Worm (Caenorhabditis elegans) whole organism, late embryonic: Measurements from ENCODE around the gene K12G11.6.

ENCODE experiments used
- C08G9.2 ChIP-seq: sonication (generic microtip); optimal IDR thresholded peaks from 2 replicates; lab custom pipeline; 2016; ENCODE audit warnings: mild to moderate bottlenecking, missing genetic modification characterization, moderate library complexity, missing compliant biosample characterization
- F13H6.1 ChIP-seq: sonication (generic microtip); optimal IDR thresholded peaks from 2 replicates; lab custom pipeline; 2016; ENCODE audit warnings: missing genetic modification characterization, missing compliant biosample characterization
- K02D7.2 ChIP-seq: sonication (generic microtip); optimal IDR thresholded peaks from 2 replicates; lab custom pipeline; 2017; ENCODE audit warnings: mild to moderate bottlenecking, missing genetic modification characterization, missing compliant biosample characterization
- T23F11.4 ChIP-seq: fragments of 200-800 bp; sonication (Bioruptor generic); optimal IDR thresholded peaks from 2 replicates; lab custom pipeline; 2018; ENCODE audit warnings: mild to moderate bottlenecking, missing genetic modification characterization, missing compliant biosample characterization
- Y22D7AL.16 ChIP-seq: sonication (generic microtip); optimal IDR thresholded peaks from 2 replicates; lab custom pipeline; 2016; ENCODE audit warnings: missing genetic modification characterization, missing compliant biosample characterization
- ceh-14 ChIP-seq: sonication (generic microtip); optimal IDR thresholded peaks from 2 replicates; lab custom pipeline; 2016; ENCODE audit warnings: missing genotype, missing genetic modification characterization, missing compliant biosample characterization
- ceh-18 ChIP-seq: sonication (generic microtip); optimal IDR thresholded peaks from 2 replicates; lab custom pipeline; 2016; ENCODE audit warnings: missing genetic modification characterization, missing compliant biosample characterization
- ceh-2 ChIP-seq: sonication (generic microtip); optimal IDR thresholded peaks from 2 replicates; lab custom pipeline; 2016; ENCODE audit warnings: missing genotype, missing genetic modification characterization, missing compliant biosample characterization
- ceh-22 ChIP-seq: sonication (generic microtip); optimal IDR thresholded peaks from 2 replicates; lab custom pipeline; 2017; ENCODE audit warnings: missing biosample characterization, missing genetic modification characterization
- ceh-24 ChIP-seq: sonication (generic microtip); optimal IDR thresholded peaks from 2 replicates; lab custom pipeline; 2016; ENCODE audit warnings: mild to moderate bottlenecking, missing genetic modification characterization, missing compliant biosample characterization
- ceh-30 ChIP-seq: fragments of 150-350 bp; optimal IDR thresholded peaks from 2 replicates; lab custom pipeline; 2014; ENCODE audit warnings: missing biosample characterization, missing genetic modification characterization
- ceh-34 ChIP-seq: sonication (generic microtip); optimal IDR thresholded peaks from 2 replicates; lab custom pipeline; 2016; ENCODE audit warnings: mild to moderate bottlenecking, missing genetic modification characterization, missing compliant biosample characterization
- ceh-6 ChIP-seq: fragments of 200-800 bp; sonication (Bioruptor generic); optimal IDR thresholded peaks from 2 replicates; lab custom pipeline; 2018; ENCODE audit warnings: mild to moderate bottlenecking, missing genetic modification characterization, missing compliant biosample characterization
- ceh-9 ChIP-seq: sonication (generic microtip); optimal IDR thresholded peaks from 2 replicates; lab custom pipeline; 2016; ENCODE audit warnings: mild to moderate bottlenecking, missing genetic modification characterization, inconsistent platforms, missing compliant biosample characterization
- dmd-4 ChIP-seq: sonication (generic microtip); optimal IDR thresholded peaks from 2 replicates; lab custom pipeline; 2016; ENCODE audit warnings: borderline replicate concordance, missing genetic modification characterization, missing compliant biosample characterization
- dve-1 ChIP-seq: sonication (generic microtip); optimal IDR thresholded peaks from 2 replicates; lab custom pipeline; 2017; ENCODE audit warnings: antibody characterized with exemption, mild to moderate bottlenecking, missing genetic modification characterization, missing compliant biosample characterization
- elt-2 ChIP-seq: sonication (generic microtip); optimal IDR thresholded peaks from 2 replicates; lab custom pipeline; 2016; ENCODE audit warnings: missing genetic modification reagents, missing genetic modification characterization, missing compliant biosample characterization
- ets-4 ChIP-seq: sonication (generic microtip); optimal IDR thresholded peaks from 2 replicates; lab custom pipeline; 2016; ENCODE audit warnings: missing genetic modification characterization, missing compliant biosample characterization
- eyg-1 ChIP-seq: sonication (generic microtip); optimal IDR thresholded peaks from 2 replicates; lab custom pipeline; 2016; ENCODE audit warnings: missing genotype, missing genetic modification characterization, missing compliant biosample characterization
- fkh-10 ChIP-seq: fragments of 150-350 bp; optimal IDR thresholded peaks from 2 replicates; lab custom pipeline; 2014; ENCODE audit warnings: missing biosample characterization, missing genetic modification reagents, missing genetic modification characterization
- fkh-6 ChIP-seq: sonication (generic microtip); optimal IDR thresholded peaks from 2 replicates; lab custom pipeline; 2016; ENCODE audit warnings: missing genetic modification characterization, missing compliant biosample characterization
- hlh-30 ChIP-seq: sonication (generic microtip); optimal IDR thresholded peaks from 2 replicates; lab custom pipeline; 2017; ENCODE audit warnings: antibody characterized with exemption, missing genetic modification characterization, missing compliant biosample characterization; ENCODE audit not compliant: insufficient read depth
- hlh-6 ChIP-seq: sonication (generic microtip); optimal IDR thresholded peaks from 2 replicates; lab custom pipeline; 2016; ENCODE audit warnings: missing genotype, missing genetic modification characterization, missing compliant biosample characterization
- madf-2 ChIP-seq: sonication (generic microtip); optimal IDR thresholded peaks from 2 replicates; lab custom pipeline; 2017; ENCODE audit warnings: missing genetic modification characterization, missing compliant biosample characterization
- mec-3 ChIP-seq: sonication (generic microtip); optimal IDR thresholded peaks from 2 replicates; lab custom pipeline; 2016; ENCODE audit warnings: borderline replicate concordance, missing genetic modification characterization, missing compliant biosample characterization
- odd-2 ChIP-seq: sonication (generic microtip); optimal IDR thresholded peaks from 2 replicates; lab custom pipeline; 2017; ENCODE audit warnings: antibody characterized with exemption, mild to moderate bottlenecking, missing genetic modification characterization, missing compliant biosample characterization
- pat-9 ChIP-seq: fragments of 200-800 bp; sonication (Bioruptor generic); optimal IDR thresholded peaks from 2 replicates; lab custom pipeline; 2018; ENCODE audit warnings: mild to moderate bottlenecking, missing genetic modification characterization, moderate library complexity, missing compliant biosample characterization
- pax-1 ChIP-seq: fragments of 150-350 bp; optimal IDR thresholded peaks from 2 replicates; lab custom pipeline; 2014; ENCODE audit warnings: missing biosample characterization, missing genetic modification characterization
- pha-2 ChIP-seq: sonication (generic microtip); optimal IDR thresholded peaks from 2 replicates; lab custom pipeline; 2017; ENCODE audit warnings: mild to moderate bottlenecking, missing genetic modification characterization, missing compliant biosample characterization
- sdc-2 ChIP-seq: sonication (generic microtip); optimal IDR thresholded peaks from 2 replicates; lab custom pipeline; 2016; ENCODE audit warnings: missing genotype, missing genetic modification characterization, missing compliant biosample characterization
- syd-9 ChIP-seq: sonication (generic microtip); optimal IDR thresholded peaks from 2 replicates; lab custom pipeline; 2016; ENCODE audit warnings: mild to moderate bottlenecking, missing genetic modification characterization, moderate library complexity, missing compliant biosample characterization
- tbx-2 ChIP-seq: sonication (generic microtip); optimal IDR thresholded peaks from 2 replicates; lab custom pipeline; 2016; ENCODE audit warnings: missing genetic modification characterization, missing compliant biosample characterization
- ttx-3 ChIP-seq: sonication (generic microtip); optimal IDR thresholded peaks from 2 replicates; lab custom pipeline; 2016; ENCODE audit warnings: missing genetic modification reagents, missing genetic modification characterization, missing compliant biosample characterization
- unc-86 ChIP-seq: sonication (generic microtip); optimal IDR thresholded peaks from 2 replicates; lab custom pipeline; 2016; ENCODE audit warnings: missing genetic modification characterization, missing compliant biosample characterization
- zip-5 ChIP-seq: sonication (generic microtip); optimal IDR thresholded peaks from 2 replicates; lab custom pipeline; 2016; ENCODE audit warnings: missing genetic modification characterization, missing compliant biosample characterization

The K12G11.6 gene

ce11 chrV:11933196-11934028 lies 39.3 kb downstream of the K12G11.6 start, which contains the start of the genes aman-2 and F58H1.3 (continued):
- peak; percentile 89 for TF ChIP-seq elt-2 (tag; lab: Kevin White, UChicago)
- no peak for TF ChIP-seq mec-3 (tag; lab: Kevin White, UChicago)
- TF ChIP-seq C08G9.2, result peak; percentile 72
- no peak for TF ChIP-seq T23F11.4
- TF ChIP-seq ceh-6 (GFP tag; lab: Kevin White, UChicago), result no peak
- no peak for TF ChIP-seq ceh-24
- peak; percentile 38 for TF ChIP-seq ceh-18
- no peak for TF ChIP-seq syd-9
- TF ChIP-seq pat-9 (tag; lab: Kevin White, UChicago), result no peak
- TF ChIP-seq F13H6.1 (tag; lab: Kevin White, UChicago), result no peak
- TF ChIP-seq odd-2 (tag; lab: Kevin White, UChicago), result no peak
- TF ChIP-seq hlh-30 (tag; lab: Kevin White, UChicago), result no peak
- TF ChIP-seq sdc-2 (tag; lab: Kevin White, UChicago), result no peak
- peak; percentile 81 for TF ChIP-seq ets-4 (tag; lab: Kevin White, UChicago)
- peak; percentile 86 for TF ChIP-seq ceh-14
- no peak for TF ChIP-seq dmd-4 (tag; lab: Kevin White, UChicago)
- TF ChIP-seq tbx-2 (tag; lab: Kevin White, UChicago), result peak; percentile 89
- TF ChIP-seq, all 69 proteins: peak for 27

- TF ChIP-seq ceh-18 (no peak), ceh-22 (tag; lab: Kevin White, UChicago) (no peak), ceh-6 (GFP tag; lab: Kevin White, UChicago) (no peak), hlh-6 (tag; lab: Kevin White, UChicago) (no peak), fkh-10 (GFP tag; lab: Kevin White, UChicago) (no peak), unc-86 (tag; lab: Kevin White, UChicago) (no peak), sdc-2 (tag; lab: Kevin White, UChicago) (no peak), ceh-34 (tag; lab: Kevin White, UChicago) (no peak)
Observed at ce11 chrV:11934848-11935247, 40.7 kb downstream of the K12G11.6 start, which contains the start of gene F58H1.8. Gene F58H1.8 (plus strand): TSS chrV:11935148.

ce11 chrV:11937710-11938109 lies 43.6 kb downstream of the K12G11.6 start, which contains the start of gene gpla-1:
Gene gpla-1 (minus strand): TSS chrV:11937810.
- no peak for TF ChIP-seq madf-2 (tag; lab: Kevin White, UChicago)
- no peak for TF ChIP-seq fkh-6
- no peak for TF ChIP-seq pha-2 (tag; lab: Kevin White, UChicago)
- TF ChIP-seq dmd-4 (tag; lab: Kevin White, UChicago), result no peak
- no peak for TF ChIP-seq ceh-6 (GFP tag; lab: Kevin White, UChicago)
- no peak for TF ChIP-seq eyg-1 (tag; lab: Kevin White, UChicago)
- no peak for TF ChIP-seq zip-5 (tag; lab: Kevin White, UChicago)
- TF ChIP-seq K02D7.2 (tag; lab: Kevin White, UChicago), result no peak
- TF ChIP-seq ceh-9, result no peak
- TF ChIP-seq unc-86 (tag; lab: Kevin White, UChicago), result no peak
- no peak for TF ChIP-seq ceh-30 (tag; lab: Kevin White, UChicago)
- TF ChIP-seq pat-9 (tag; lab: Kevin White, UChicago), result no peak
- TF ChIP-seq ceh-34 (tag; lab: Kevin White, UChicago), result no peak
- TF ChIP-seq ceh-2 (tag; lab: Kevin White, UChicago), result no peak
- TF ChIP-seq dve-1, result no peak

DNA sequence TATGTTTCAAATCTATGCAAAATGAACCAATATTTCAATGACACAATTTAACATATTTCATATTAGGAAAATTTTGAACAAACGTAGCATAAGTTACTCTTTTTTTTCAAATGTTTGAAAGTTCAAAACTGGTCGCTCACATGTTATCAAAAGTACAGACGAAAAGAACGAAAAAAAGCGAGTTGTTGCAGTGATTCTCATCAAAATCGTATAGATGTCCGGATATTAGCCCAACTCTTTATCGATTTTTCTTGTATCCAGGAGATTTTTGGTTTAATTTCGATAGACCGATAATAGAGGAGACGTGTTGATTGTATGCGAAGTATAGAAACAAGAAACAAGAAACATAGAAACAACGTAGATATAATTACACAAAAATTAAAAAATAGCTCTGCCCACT lies 46.2 kb downstream of the K12G11.6 start:
- TF ChIP-seq pat-9 (tag; lab: Kevin White, UChicago) (no peak), pax-1 (tag; lab: Kevin White, UChicago) (no peak), fkh-6 (no peak), Y22D7AL.16 (tag; lab: Kevin White, UChicago) (no peak), ttx-3 (tag; lab: Kevin White, UChicago) (no peak)
